Worm (Caenorhabditis elegans) whole organism, L1 larva: ENCODE data around the gene kin-24.

Experiments used
- Y116A8C.19 ChIP-seq: sonication (generic microtip); optimal IDR thresholded peaks from 2 replicates; lab custom pipeline; 2016; ENCODE audit warnings: missing compliant biosample characterization, missing genetic modification characterization, borderline replicate concordance
- egl-27 ChIP-seq, 2 experiments: fragments of 150-350 bp in 1 of 2; sonication (generic microtip); optimal IDR thresholded peaks; 3 replicates each; lab custom pipeline; 2017 to 2018; ENCODE audit warnings: missing biosample characterization in 2 of 2, missing genetic modification characterization in 2 of 2, missing genetic modification reagents in 2 of 2
- elt-3 ChIP-seq, 6 experiments: fragments of 150-350 bp in 1 of 6; sonication (generic microtip); optimal IDR thresholded peaks; 2 replicates each; lab custom pipeline; 2017 to 2018; ENCODE audit warnings: missing biosample characterization in 6 of 6, missing genetic modification characterization in 6 of 6, inconsistent platforms in 1 of 6
- fos-1 ChIP-seq: fragments of 150-350 bp; optimal IDR thresholded peaks from 2 replicates; lab custom pipeline; 2014; ENCODE audit warnings: missing biosample characterization, missing genetic modification characterization
- lin-13 ChIP-seq: fragments of 150-350 bp; optimal IDR thresholded peaks from 2 replicates; lab custom pipeline; 2014; ENCODE audit warnings: missing biosample characterization, missing genetic modification reagents, missing genetic modification characterization
- nhr-237 ChIP-seq: fragments of 150-350 bp; optimal IDR thresholded peaks from 2 replicates; lab custom pipeline; 2014; ENCODE audit warnings: missing biosample characterization, missing genetic modification characterization
- nhr-77 ChIP-seq: fragments of 150-350 bp; optimal IDR thresholded peaks from 2 replicates; lab custom pipeline; 2014; ENCODE audit warnings: missing biosample characterization, missing genetic modification characterization

DNA sequence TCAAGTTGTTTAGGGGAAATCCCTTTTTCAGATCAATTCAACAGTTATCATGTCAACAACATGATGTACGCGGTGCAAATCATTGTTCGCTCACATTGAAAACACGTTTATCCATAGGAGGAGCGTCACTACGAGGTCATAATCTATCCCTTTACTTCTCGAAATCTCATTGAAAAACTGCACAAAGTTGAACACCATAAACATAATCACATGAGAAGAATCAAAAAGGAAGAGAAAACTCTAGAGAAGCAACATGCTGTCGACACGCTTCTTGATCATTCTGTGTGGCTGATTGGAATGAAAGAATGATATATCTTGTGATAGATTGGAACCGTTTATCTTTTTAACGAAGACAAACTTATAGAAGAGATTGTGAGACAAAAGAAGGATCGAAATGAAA lies 27.0 kb upstream of the kin-24 start:
- peak; percentile 36 for TF ChIP-seq lin-13 (GFP tag; lab: Kevin White, UChicago)
- no peak for TF ChIP-seq nhr-237 (tag; lab: Kevin White, UChicago)
- no peak for TF ChIP-seq Y116A8C.19
- TF ChIP-seq fos-1 (tag; lab: Kevin White, UChicago): no peak
- no peak for TF ChIP-seq egl-27 (tag; optimal IDR thresholded peaks at IDR 0.05; lab: Kevin White, UChicago)
- no peak for TF ChIP-seq nhr-77 (tag; lab: Kevin White, UChicago)
- TF ChIP-seq elt-3 (tag; optimal IDR thresholded peaks at IDR 0.05; lab: Kevin White, UChicago): peak in 5 of 6 experiments; percentile 56 to 98 (median 67)
